Worm (Caenorhabditis elegans) whole organism, L2 larva: Measurements from ENCODE around the gene oxy-4.

Experiments used
- elt-3 ChIP-seq: sonication (generic microtip); optimal IDR thresholded peaks from 2 replicates; lab custom pipeline; 2017; ENCODE audit warnings: missing biosample characterization, missing genetic modification characterization
- mab-5 ChIP-seq: fragments of 150-350 bp; optimal IDR thresholded peaks from 2 replicates; lab custom pipeline; 2014; ENCODE audit warnings: missing biosample characterization, missing genetic modification characterization
- unc-62 ChIP-seq: fragments of 150-350 bp; optimal IDR thresholded peaks from 2 replicates; lab custom pipeline; 2014; ENCODE audit warnings: missing biosample characterization, missing genetic modification reagents, missing genetic modification characterization
- zag-1 ChIP-seq: fragments of 150-350 bp; optimal IDR thresholded peaks from 2 replicates; lab custom pipeline; 2014; ENCODE audit warnings: missing biosample characterization, missing genetic modification characterization

- no peak for TF ChIP-seq unc-62 (GFP tag; lab: Kevin White, UChicago)
- TF ChIP-seq zag-1: no peak
- TF ChIP-seq mab-5 (tag; lab: Kevin White, UChicago): no peak
- TF ChIP-seq elt-3 (tag; lab: Kevin White, UChicago): no peak
Observed at ce11 chrIII:5108746-5109145, 49.8 kb downstream of the oxy-4 start.
